Worm (Caenorhabditis elegans) whole organism, young adult: Measurements from ENCODE around the gene B0303.7.

ENCODE experiments used
- B0019.2 ChIP-seq: fragments of 200-800 bp; sonication (Bioruptor generic); conservative IDR thresholded peaks from 2 replicates; pipeline ENCODE4 v1.3.6; 2022; ENCODE audit warnings: missing genetic modification reagents, missing genetic modification characterization, missing compliant biosample characterization
- B0261.1 ChIP-seq: sonication (generic microtip); optimal IDR thresholded peaks from 2 replicates; lab custom pipeline; 2016; ENCODE audit warnings: mild to moderate bottlenecking, missing genetic modification characterization, moderate library complexity, missing compliant biosample characterization
- B0336.3 ChIP-seq: fragments of 200-800 bp; sonication (Bioruptor generic); IDR thresholded peaks from 2 replicates; pipeline ENCODE4 v1.3.6; 2022; ENCODE audit warnings: missing genetic modification characterization, missing compliant biosample characterization
- D2030.7 ChIP-seq: fragments of 200-800 bp; sonication (Bioruptor generic); IDR thresholded peaks from 2 replicates; pipeline ENCODE4 v1.3.6; 2022; ENCODE audit warnings: missing genetic modification reagents, missing genetic modification characterization, missing compliant biosample characterization
- F33H1.4 ChIP-seq: fragments of 200-800 bp; sonication (Bioruptor generic); IDR thresholded peaks from 2 replicates; pipeline ENCODE4 v1.3.6; 2022; ENCODE audit warnings: missing genetic modification reagents, missing genetic modification characterization, missing compliant biosample characterization
- F49E8.2 ChIP-seq: sonication (generic microtip); optimal IDR thresholded peaks from 3 replicates; lab custom pipeline; 2017; ENCODE audit warnings: missing genetic modification characterization, mild to moderate bottlenecking, missing compliant biosample characterization, antibody characterized with exemption, moderate library complexity; ENCODE audit not compliant: insufficient read depth
- F57A8.1 ChIP-seq: fragments of 200-800 bp; sonication (Bioruptor generic); optimal IDR thresholded peaks from 2 replicates; lab custom pipeline; 2018; ENCODE audit warnings: mild to moderate bottlenecking, missing genetic modification characterization, moderate library complexity, missing compliant biosample characterization
- F57C9.4 ChIP-seq: sonication (generic microtip); optimal IDR thresholded peaks from 2 replicates; lab custom pipeline; 2017; ENCODE audit warnings: mild to moderate bottlenecking, missing genetic modification characterization, missing compliant biosample characterization
- K12H6.12 ChIP-seq: fragments of 200-800 bp; sonication (Bioruptor generic); optimal IDR thresholded peaks from 2 replicates; lab custom pipeline; 2018; ENCODE audit warnings: mild to moderate bottlenecking, missing genetic modification characterization, missing compliant biosample characterization
- Y56A3A.18 ChIP-seq: fragments of 200-800 bp; sonication (Bioruptor generic); IDR thresholded peaks from 2 replicates; pipeline ENCODE4 v1.3.6; 2022; ENCODE audit warnings: missing genetic modification reagents, missing genetic modification characterization, missing compliant biosample characterization
- Y95B8A.8 ChIP-seq: fragments of 200-800 bp; sonication (Bioruptor generic); IDR thresholded peaks from 2 replicates; pipeline ENCODE4 v1.3.6; 2022; ENCODE audit warnings: missing genetic modification reagents, missing genetic modification characterization, missing compliant biosample characterization
- akir-1 ChIP-seq: fragments of 200-800 bp; sonication (Bioruptor generic); optimal IDR thresholded peaks from 2 replicates; lab custom pipeline; 2018; ENCODE audit warnings: mild to moderate bottlenecking, missing genetic modification characterization, moderate library complexity, missing compliant biosample characterization
- aptf-2 ChIP-seq: fragments of 200-800 bp; sonication (Bioruptor generic); conservative IDR thresholded peaks from 2 replicates; pipeline ENCODE4 v1.3.6; 2022; ENCODE audit warnings: missing genetic modification reagents, missing genetic modification characterization, missing compliant biosample characterization
- athp-1 ChIP-seq: sonication (generic microtip); optimal IDR thresholded peaks from 2 replicates; lab custom pipeline; 2017; ENCODE audit warnings: mild to moderate bottlenecking, missing genetic modification characterization, missing compliant biosample characterization
- ceh-100 ChIP-seq: fragments of 200-800 bp; sonication (Bioruptor generic); IDR thresholded peaks from 2 replicates; pipeline ENCODE4 v1.3.6; 2022; ENCODE audit warnings: missing genetic modification reagents, missing genetic modification characterization, missing compliant biosample characterization
- ceh-79 ChIP-seq: sonication (generic microtip); optimal IDR thresholded peaks from 2 replicates; lab custom pipeline; 2017; ENCODE audit warnings: mild to moderate bottlenecking, missing genetic modification characterization, missing compliant biosample characterization
- ceh-91 ChIP-seq: fragments of 200-800 bp; sonication (Bioruptor generic); IDR thresholded peaks from 2 replicates; pipeline ENCODE4 v1.3.6; 2022; ENCODE audit warnings: missing genetic modification reagents, missing genetic modification characterization, missing compliant biosample characterization
- die-1 ChIP-seq: sonication (generic microtip); optimal IDR thresholded peaks from 2 replicates; lab custom pipeline; 2016; ENCODE audit warnings: missing genotype, mild to moderate bottlenecking, missing genetic modification characterization, missing compliant biosample characterization
- dox-1 ChIP-seq: fragments of 200-800 bp; sonication (Bioruptor generic); IDR thresholded peaks from 2 replicates; pipeline ENCODE4 v1.3.6; 2022; ENCODE audit warnings: missing genetic modification reagents, missing genetic modification characterization, missing compliant biosample characterization
- efl-1 ChIP-seq: fragments of 150-350 bp; optimal IDR thresholded peaks from 2 replicates; lab custom pipeline; 2014; ENCODE audit warnings: missing biosample characterization, missing genetic modification reagents, missing genetic modification characterization
- egl-18 ChIP-seq: fragments of 200-800 bp; sonication (Bioruptor generic); IDR thresholded peaks from 2 replicates; pipeline ENCODE4 v1.3.6; 2022; ENCODE audit warnings: missing genetic modification reagents, missing genetic modification characterization, missing compliant biosample characterization
- ets-4 ChIP-seq: fragments of 200-800 bp; sonication (Bioruptor generic); optimal IDR thresholded peaks from 2 replicates; lab custom pipeline; 2018; ENCODE audit warnings: mild to moderate bottlenecking, missing genetic modification characterization, missing compliant biosample characterization
- fkh-3 ChIP-seq: sonication (generic microtip); optimal IDR thresholded peaks from 2 replicates; lab custom pipeline; 2016; ENCODE audit warnings: mild to moderate bottlenecking, missing genetic modification characterization, missing compliant biosample characterization
- him-1 ChIP-seq: sonication (generic microtip); optimal IDR thresholded peaks from 2 replicates; lab custom pipeline; 2016; ENCODE audit warnings: missing genotype, missing genetic modification reagents, missing genetic modification characterization, missing compliant biosample characterization
- hlh-12 ChIP-seq: sonication (generic microtip); optimal IDR thresholded peaks from 2 replicates; lab custom pipeline; 2016; ENCODE audit warnings: missing genetic modification characterization, missing compliant biosample characterization
- hmg-1.2 ChIP-seq: fragments of 200-800 bp; sonication (Bioruptor generic); IDR thresholded peaks from 2 replicates; pipeline ENCODE4 v1.3.6; 2022; ENCODE audit warnings: missing genetic modification reagents, missing genetic modification characterization, missing compliant biosample characterization
- lag-1 ChIP-seq: fragments of 200-800 bp; sonication (Bioruptor generic); IDR thresholded peaks from 2 replicates; pipeline ENCODE4 v1.3.6; 2022; ENCODE audit warnings: missing genetic modification reagents, missing genetic modification characterization, missing compliant biosample characterization
- lin-26 ChIP-seq: fragments of 200-800 bp; sonication (Bioruptor generic); IDR thresholded peaks from 2 replicates; pipeline ENCODE4 v1.3.6; 2022; ENCODE audit warnings: missing genetic modification reagents, missing genetic modification characterization, missing compliant biosample characterization
- lin-40 ChIP-seq: sonication (generic microtip); optimal IDR thresholded peaks from 2 replicates; lab custom pipeline; 2016; ENCODE audit warnings: missing genetic modification characterization, mild to moderate bottlenecking, missing compliant biosample characterization, missing genotype, missing genetic modification reagents
- lsl-1 ChIP-seq: fragments of 200-800 bp; sonication (Bioruptor generic); optimal IDR thresholded peaks from 2 replicates; lab custom pipeline; 2018; ENCODE audit warnings: mild to moderate bottlenecking, missing genetic modification characterization, moderate library complexity, missing compliant biosample characterization
- lsy-27 ChIP-seq: sonication (generic microtip); optimal IDR thresholded peaks from 2 replicates; lab custom pipeline; 2017; ENCODE audit warnings: missing genetic modification characterization, mild to moderate bottlenecking, missing compliant biosample characterization, antibody characterized with exemption, missing genotype, borderline replicate concordance; ENCODE audit not compliant: insufficient read depth
- madf-6 ChIP-seq: fragments of 200-800 bp; sonication (Bioruptor generic); IDR thresholded peaks from 2 replicates; pipeline ENCODE4 v1.3.6; 2022; ENCODE audit warnings: missing genetic modification reagents, missing genetic modification characterization, missing compliant biosample characterization
- madf-8 ChIP-seq: fragments of 200-800 bp; sonication (Bioruptor generic); conservative IDR thresholded peaks from 2 replicates; pipeline ENCODE4 v1.3.6; 2022; ENCODE audit warnings: missing genetic modification reagents, missing genetic modification characterization, missing compliant biosample characterization
- mxl-1 ChIP-seq: sonication (generic microtip); optimal IDR thresholded peaks from 2 replicates; lab custom pipeline; 2016; ENCODE audit warnings: missing genetic modification characterization, missing compliant biosample characterization
- nhr-120 ChIP-seq: fragments of 200-800 bp; sonication (Bioruptor generic); IDR thresholded peaks from 2 replicates; pipeline ENCODE4 v1.3.6; 2022; ENCODE audit warnings: missing genetic modification characterization, missing compliant biosample characterization
- nhr-90 ChIP-seq: sonication (generic microtip); optimal IDR thresholded peaks from 2 replicates; lab custom pipeline; 2016; ENCODE audit warnings: missing genotype, mild to moderate bottlenecking, missing genetic modification characterization, missing compliant biosample characterization
- repo-1 ChIP-seq: sonication (generic microtip); optimal IDR thresholded peaks from 2 replicates; lab custom pipeline; 2017; ENCODE audit warnings: mild to moderate bottlenecking, missing genetic modification characterization, missing compliant biosample characterization
- sea-2 ChIP-seq: fragments of 200-800 bp; sonication (Bioruptor generic); IDR thresholded peaks from 2 replicates; pipeline ENCODE4 v1.3.6; 2022; ENCODE audit warnings: missing genetic modification characterization, missing compliant biosample characterization
- snpc-3.4 ChIP-seq: sonication (generic microtip); optimal IDR thresholded peaks from 2 replicates; lab custom pipeline; 2017; ENCODE audit warnings: missing genetic modification characterization, mild to moderate bottlenecking, missing compliant biosample characterization, antibody characterized with exemption, moderate library complexity, missing genotype, missing genetic modification reagents
- snpc-4 ChIP-seq, 5 experiments: fragments of 150-350 bp in 1 of 5; sonication (generic microtip) in 4 of 5; optimal IDR thresholded peaks; 2 replicates each; lab custom pipeline; 2014 to 2018; ENCODE audit warnings: missing genetic modification characterization in 5 of 5, missing biosample characterization in 3 of 5, antibody characterized with exemption in 2 of 5, mild to moderate bottlenecking in 2 of 5, missing compliant biosample characterization in 2 of 5, missing genotype in 2 of 5, moderate library complexity in 2 of 5, missing genetic modification reagents in 1 of 5
- tbp1 ChIP-seq: fragments of 200-800 bp; sonication (Bioruptor generic); optimal IDR thresholded peaks from 2 replicates; lab custom pipeline; 2018; ENCODE audit warnings: mild to moderate bottlenecking, missing genetic modification characterization, missing compliant biosample characterization
- xnd-1 ChIP-seq: sonication (generic microtip); optimal IDR thresholded peaks from 2 replicates; lab custom pipeline; 2016; ENCODE audit warnings: missing genotype, missing genetic modification reagents, missing genetic modification characterization, missing compliant biosample characterization
- zfh-2 ChIP-seq: fragments of 200-800 bp; sonication (Bioruptor generic); conservative IDR thresholded peaks from 2 replicates; pipeline ENCODE4 v1.3.6; 2022; ENCODE audit warnings: missing genetic modification reagents, missing genetic modification characterization, missing compliant biosample characterization
- ztf-22 ChIP-seq: fragments of 200-800 bp; sonication (Bioruptor generic); optimal IDR thresholded peaks from 2 replicates; lab custom pipeline; 2018; ENCODE audit warnings: mild to moderate bottlenecking, missing genetic modification characterization, moderate library complexity, missing compliant biosample characterization
- ztf-25 ChIP-seq: fragments of 200-800 bp; sonication (Bioruptor generic); IDR thresholded peaks from 2 replicates; pipeline ENCODE4 v1.3.6; 2022; ENCODE audit warnings: missing genetic modification reagents, missing genetic modification characterization, missing compliant biosample characterization

Gene B0303.7

ce11 chrIII:8667382-8667781 is 26.0 kb upstream of the B0303.7 start, which contains the start of gene dpy-19:
Gene dpy-19, minus strand, starts transcription at chrIII:8667482.
- TF ChIP-seq K12H6.12 (tag; lab: Kevin White, UChicago) (no peak), lsl-1 (no peak), lsy-27 (tag; lab: Kevin White, UChicago) (no peak), ceh-100 (GFP tag; lab: Robert Waterston, UW) (no peak), Y95B8A.8 (GFP tag; lab: Robert Waterston, UW) (no peak), athp-1 (no peak), sea-2 (no peak), die-1 (tag; lab: Kevin White, UChicago) (no peak), repo-1 (tag; lab: Kevin White, UChicago) (no peak), lin-26 (GFP tag; lab: Robert Waterston, UW) (no peak)

ce11 chrIII:8668717-8669116 is 24.7 kb upstream of the B0303.7 start:
- TF ChIP-seq sea-2 (no peak), hmg-1.2 (peak; percentile 84; the same call in 1 of the 2 replicates)
- TF ChIP-seq, all 124 proteins: peak for 1

ce11 chrIII:8674980-8675485 is 18.4 kb upstream of the B0303.7 start, which contains the start of gene pgl-2:
Gene pgl-2, minus strand, starts transcription at chrIII:8675435.
- peak; percentile 79 for TF ChIP-seq madf-6 (GFP tag; lab: Robert Waterston, UW)
- TF ChIP-seq snpc-3.4: no peak
- TF ChIP-seq D2030.7: no peak
- no peak for TF ChIP-seq tbp1 (GFP tag; lab: Kevin White, UChicago)
- TF ChIP-seq Y56A3A.18 (GFP tag; lab: Robert Waterston, UW): no peak
- no peak for TF ChIP-seq F57A8.1 (GFP tag; lab: Kevin White, UChicago)
- peak; percentile 43; the same call in 1 of the 2 replicates for TF ChIP-seq B0336.3 (GFP tag; lab: Robert Waterston, UW)
- peak; percentile 39 for TF ChIP-seq him-1 (tag; lab: Kevin White, UChicago)
- no peak for TF ChIP-seq ceh-91 (GFP tag; lab: Robert Waterston, UW)
- TF ChIP-seq xnd-1: peak; percentile 64
- no peak for TF ChIP-seq fkh-3 (tag; lab: Kevin White, UChicago)
- no peak for TF ChIP-seq B0261.1
- TF ChIP-seq dox-1 (GFP tag; lab: Robert Waterston, UW): no peak
- no peak for TF ChIP-seq lag-1 (GFP tag; lab: Robert Waterston, UW)
- no peak for TF ChIP-seq aptf-2 (GFP tag; lab: Robert Waterston, UW)
- no peak for TF ChIP-seq egl-18 (GFP tag; lab: Robert Waterston, UW)
- no peak for TF ChIP-seq B0019.2
- no peak for TF ChIP-seq hlh-12 (tag; lab: Kevin White, UChicago)
- TF ChIP-seq snpc-4 (GFP tag; optimal IDR thresholded peaks at IDR 0.05; lab: Kevin White, UChicago): no peak
- peak in 1 of 4 experiments; percentile 9 for TF ChIP-seq snpc-4 (tag; optimal IDR thresholded peaks at IDR 0.05; lab: Kevin White, UChicago)
- TF ChIP-seq lsl-1: peak; percentile 86
- TF ChIP-seq nhr-120 (GFP tag; lab: Robert Waterston, UW): no peak
- no peak for TF ChIP-seq zfh-2
- TF ChIP-seq ets-4 (GFP tag; lab: Kevin White, UChicago): no peak
- TF ChIP-seq ztf-22 (GFP tag; lab: Kevin White, UChicago): no peak
- no peak for TF ChIP-seq nhr-90 (tag; lab: Kevin White, UChicago)
- peak; percentile 21 for TF ChIP-seq efl-1 (GFP tag; lab: Kevin White, UChicago)
- TF ChIP-seq ztf-25 (GFP tag; lab: Robert Waterston, UW): no peak
- 0 out of 2 replicates have a peak, but pooled peaks have one; percentile 23 for TF ChIP-seq madf-8 (GFP tag; lab: Robert Waterston, UW)
- no peak for TF ChIP-seq mxl-1
- TF ChIP-seq akir-1: no peak
- TF ChIP-seq lin-40 (tag; lab: Kevin White, UChicago): no peak
- peak; percentile 14 for TF ChIP-seq F49E8.2 (tag; lab: Kevin White, UChicago)
- TF ChIP-seq ceh-79 (tag; lab: Kevin White, UChicago): no peak
- peak; percentile 76 for TF ChIP-seq F33H1.4
- TF ChIP-seq F57C9.4 (tag; lab: Kevin White, UChicago): no peak
- TF ChIP-seq K12H6.12 (tag; lab: Kevin White, UChicago): no peak
